Worm (Caenorhabditis elegans) whole organism, mixed stage, embryonic: ENCODE data around the gene srh-40.

ENCODE experiments used
- M03D4.4 ChIP-seq: sonication (generic microtip); optimal IDR thresholded peaks from 2 replicates; lab custom pipeline; 2017; ENCODE audit warnings: mild to moderate bottlenecking, missing genetic modification characterization, missing compliant biosample characterization
- bed-3 ChIP-seq: fragments of 200-800 bp; sonication (Bioruptor generic); optimal IDR thresholded peaks from 3 replicates; lab custom pipeline; 2018; ENCODE audit warnings: mild to moderate bottlenecking, missing genetic modification characterization, moderate library complexity, missing compliant biosample characterization
- blmp-1 ChIP-seq: fragments of 150-350 bp; optimal IDR thresholded peaks from 2 replicates; lab custom pipeline; 2014; ENCODE audit warnings: missing biosample characterization, missing genetic modification characterization
- ceh-39 ChIP-seq: fragments of 150-350 bp; optimal IDR thresholded peaks from 2 replicates; lab custom pipeline; 2014; ENCODE audit warnings: missing biosample characterization, missing genetic modification characterization
- ceh-43 ChIP-seq: fragments of 200-800 bp; sonication (Bioruptor generic); optimal IDR thresholded peaks from 2 replicates; lab custom pipeline; 2018; ENCODE audit warnings: mild to moderate bottlenecking, missing genetic modification characterization, moderate library complexity, missing compliant biosample characterization
- ceh-83 ChIP-seq: fragments of 200-800 bp; sonication (Bioruptor generic); optimal IDR thresholded peaks from 2 replicates; lab custom pipeline; 2018; ENCODE audit warnings: mild to moderate bottlenecking, missing genetic modification characterization, missing compliant biosample characterization
- ces-1 ChIP-seq: fragments of 150-350 bp; optimal IDR thresholded peaks from 2 replicates; lab custom pipeline; 2014; ENCODE audit warnings: missing biosample characterization, missing genetic modification reagents, missing genetic modification characterization
- cnd-1 ChIP-seq: fragments of 200-800 bp; sonication (Bioruptor generic); optimal IDR thresholded peaks from 2 replicates; lab custom pipeline; 2018; ENCODE audit warnings: mild to moderate bottlenecking, missing genetic modification characterization, missing compliant biosample characterization
- drap-1 ChIP-seq: fragments of 200-800 bp; sonication (Bioruptor generic); optimal IDR thresholded peaks from 3 replicates; lab custom pipeline; 2018; ENCODE audit warnings: mild to moderate bottlenecking, missing genetic modification characterization, missing compliant biosample characterization
- elt-1 ChIP-seq: sonication (generic microtip); optimal IDR thresholded peaks from 2 replicates; lab custom pipeline; 2017; ENCODE audit warnings: missing genetic modification characterization, mild to moderate bottlenecking, missing compliant biosample characterization, antibody characterized with exemption, moderate library complexity, borderline replicate concordance; ENCODE audit not compliant: insufficient read depth
- elt-3 ChIP-seq: fragments of 150-350 bp; optimal IDR thresholded peaks from 2 replicates; lab custom pipeline; 2014; ENCODE audit warnings: missing biosample characterization, missing genetic modification characterization
- flh-1 ChIP-seq: fragments of 200-800 bp; sonication (Bioruptor generic); optimal IDR thresholded peaks from 2 replicates; lab custom pipeline; 2018; ENCODE audit warnings: mild to moderate bottlenecking, missing genetic modification characterization, moderate library complexity, missing compliant biosample characterization
- ham-2 ChIP-seq: fragments of 200-800 bp; sonication (Bioruptor generic); optimal IDR thresholded peaks from 2 replicates; lab custom pipeline; 2018; ENCODE audit warnings: mild to moderate bottlenecking, missing genetic modification characterization, missing compliant biosample characterization
- hlh-1 ChIP-seq: fragments of 150-350 bp; optimal IDR thresholded peaks from 2 replicates; lab custom pipeline; 2014; ENCODE audit warnings: missing biosample characterization, missing genetic modification reagents, missing genetic modification characterization
- lin-13 ChIP-seq: fragments of 150-350 bp; optimal IDR thresholded peaks from 2 replicates; lab custom pipeline; 2014; ENCODE audit warnings: missing biosample characterization, missing genetic modification characterization
- lin-32 ChIP-seq: fragments of 200-800 bp; sonication (Bioruptor generic); optimal IDR thresholded peaks from 2 replicates; lab custom pipeline; 2018; ENCODE audit warnings: mild to moderate bottlenecking, missing genetic modification characterization, missing compliant biosample characterization
- lsy-2 ChIP-seq: fragments of 150-350 bp; optimal IDR thresholded peaks from 2 replicates; lab custom pipeline; 2014; ENCODE audit warnings: missing biosample characterization, missing genetic modification characterization
- mab-5 ChIP-seq: fragments of 150-350 bp; optimal IDR thresholded peaks from 2 replicates; lab custom pipeline; 2014; ENCODE audit warnings: missing biosample characterization, missing genetic modification characterization
- mep-1 ChIP-seq: fragments of 150-350 bp; optimal IDR thresholded peaks from 2 replicates; lab custom pipeline; 2017; ENCODE audit warnings: missing biosample characterization, missing genetic modification reagents, missing genetic modification characterization, inconsistent platforms
- mls-2 ChIP-seq: sonication (generic microtip); optimal IDR thresholded peaks from 2 replicates; lab custom pipeline; 2016; ENCODE audit warnings: mild to moderate bottlenecking, missing genetic modification characterization, moderate library complexity, missing compliant biosample characterization
- nhr-12 ChIP-seq: fragments of 150-350 bp; optimal IDR thresholded peaks from 2 replicates; lab custom pipeline; 2014; ENCODE audit warnings: missing biosample characterization, missing genetic modification characterization
- nhr-2 ChIP-seq: fragments of 150-350 bp; optimal IDR thresholded peaks from 2 replicates; lab custom pipeline; 2014; ENCODE audit warnings: missing biosample characterization, missing genetic modification characterization
- nhr-237 ChIP-seq: fragments of 150-350 bp; optimal IDR thresholded peaks from 2 replicates; lab custom pipeline; 2014; ENCODE audit warnings: missing biosample characterization, missing genetic modification characterization
- nhr-28 ChIP-seq: fragments of 150-350 bp; optimal IDR thresholded peaks from 2 replicates; lab custom pipeline; 2014; ENCODE audit warnings: missing biosample characterization, missing genetic modification characterization
- nhr-76 ChIP-seq: sonication (generic microtip); optimal IDR thresholded peaks from 2 replicates; lab custom pipeline; 2017; ENCODE audit warnings: missing biosample characterization, missing genetic modification characterization
- pha-4 ChIP-seq: fragments of 150-350 bp; optimal IDR thresholded peaks from 2 replicates; lab custom pipeline; 2018; ENCODE audit warnings: missing biosample characterization, missing genetic modification reagents, missing genetic modification characterization
- sem-2 ChIP-seq: fragments of 200-800 bp; sonication (Bioruptor generic); optimal IDR thresholded peaks from 2 replicates; lab custom pipeline; 2018; ENCODE audit warnings: mild to moderate bottlenecking, missing genetic modification characterization, missing compliant biosample characterization
- sptf-1 ChIP-seq: sonication (generic microtip); optimal IDR thresholded peaks from 2 replicates; lab custom pipeline; 2017; ENCODE audit warnings: mild to moderate bottlenecking, missing genetic modification characterization, moderate library complexity, missing compliant biosample characterization
- tbx-8 ChIP-seq: fragments of 200-800 bp; sonication (Bioruptor generic); optimal IDR thresholded peaks from 2 replicates; lab custom pipeline; 2018; ENCODE audit warnings: mild to moderate bottlenecking, missing genetic modification characterization, moderate library complexity, missing compliant biosample characterization
- unc-120 ChIP-seq: sonication (generic microtip); optimal IDR thresholded peaks from 2 replicates; lab custom pipeline; 2017; ENCODE audit warnings: missing genetic modification characterization, missing compliant biosample characterization; ENCODE audit not compliant: poor library complexity, severe bottlenecking
- unc-39 ChIP-seq: fragments of 150-350 bp; optimal IDR thresholded peaks from 2 replicates; lab custom pipeline; 2014; ENCODE audit warnings: missing biosample characterization, missing genetic modification characterization
- zip-8 ChIP-seq: fragments of 150-350 bp; optimal IDR thresholded peaks from 2 replicates; lab custom pipeline; 2014; ENCODE audit warnings: missing biosample characterization, missing genetic modification characterization
- ztf-11 ChIP-seq: fragments of 150-350 bp; optimal IDR thresholded peaks from 2 replicates; lab custom pipeline; 2014; ENCODE audit warnings: missing biosample characterization, missing genetic modification characterization

Gene srh-40

DNA sequence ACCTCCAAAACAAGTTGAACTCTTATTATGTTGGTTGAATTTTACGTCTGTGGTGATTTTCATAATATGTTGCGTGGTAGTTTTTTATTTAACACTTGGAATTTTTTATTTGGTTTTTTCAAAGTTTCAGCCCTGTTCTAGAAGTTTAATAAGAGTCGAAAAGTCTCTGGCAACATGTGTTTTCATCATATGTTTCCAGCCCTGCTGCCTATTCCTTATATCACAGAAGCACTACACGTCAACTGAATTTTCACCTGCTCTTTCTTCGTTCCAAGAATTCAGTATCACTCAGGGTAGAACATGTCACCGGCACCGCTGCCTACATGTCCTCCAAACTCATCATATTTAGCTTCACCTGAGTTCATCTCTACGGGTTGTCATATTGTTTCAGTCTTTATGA lies at the start of gene srh-40:
Gene srh-40, plus strand, starts transcription at position 301 of the 400 bp plus-strand sequence.
- TF ChIP-seq ceh-39 (tag; lab: Kevin White, UChicago) (no peak), mab-5 (tag; lab: Kevin White, UChicago) (no peak), mep-1 (tag; lab: Kevin White, UChicago) (no peak), nhr-12 (tag; lab: Kevin White, UChicago) (no peak), lin-32 (GFP tag; lab: Kevin White, UChicago) (no peak), mls-2 (tag; lab: Kevin White, UChicago) (no peak), ceh-43 (GFP tag; lab: Kevin White, UChicago) (no peak), tbx-8 (GFP tag; lab: Kevin White, UChicago) (no peak), pha-4 (tag; lab: Kevin White, UChicago) (no peak), M03D4.4 (tag; lab: Kevin White, UChicago) (no peak), nhr-28 (tag; lab: Kevin White, UChicago) (no peak), ztf-11 (tag; lab: Kevin White, UChicago) (no peak), bed-3 (GFP tag; lab: Kevin White, UChicago) (no peak), nhr-2 (tag; lab: Kevin White, UChicago) (no peak), ham-2 (GFP tag; lab: Kevin White, UChicago) (no peak), unc-39 (tag; lab: Kevin White, UChicago) (no peak), zip-8 (tag; lab: Kevin White, UChicago) (no peak), nhr-76 (tag; lab: Kevin White, UChicago) (no peak), hlh-1 (tag; lab: Kevin White, UChicago) (no peak)

DNA sequence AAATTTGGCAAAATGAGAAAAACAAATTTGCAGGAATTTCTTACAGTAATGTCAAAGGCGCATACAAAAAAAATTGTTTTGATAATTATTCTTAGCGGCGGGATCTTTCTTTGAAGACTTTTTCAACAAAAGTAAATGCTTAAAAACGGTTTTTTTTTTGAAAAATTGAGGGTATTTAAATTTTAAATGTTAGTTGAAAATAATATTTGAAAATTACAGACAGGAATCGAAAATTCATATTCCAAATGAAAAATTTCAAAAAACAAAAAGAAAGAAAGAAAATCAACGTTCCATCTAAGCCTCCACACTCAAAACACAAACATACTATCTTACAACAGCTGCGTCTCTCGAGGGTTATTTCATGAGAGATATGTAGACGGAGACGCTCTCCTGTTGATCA lies 33.5 kb upstream of the srh-40 start:
- TF ChIP-seq cnd-1 (no peak), elt-3 (tag; lab: Kevin White, UChicago) (no peak), unc-120 (tag; lab: Kevin White, UChicago) (no peak)
- TF ChIP-seq, all 35 proteins: peak for 0

DNA sequence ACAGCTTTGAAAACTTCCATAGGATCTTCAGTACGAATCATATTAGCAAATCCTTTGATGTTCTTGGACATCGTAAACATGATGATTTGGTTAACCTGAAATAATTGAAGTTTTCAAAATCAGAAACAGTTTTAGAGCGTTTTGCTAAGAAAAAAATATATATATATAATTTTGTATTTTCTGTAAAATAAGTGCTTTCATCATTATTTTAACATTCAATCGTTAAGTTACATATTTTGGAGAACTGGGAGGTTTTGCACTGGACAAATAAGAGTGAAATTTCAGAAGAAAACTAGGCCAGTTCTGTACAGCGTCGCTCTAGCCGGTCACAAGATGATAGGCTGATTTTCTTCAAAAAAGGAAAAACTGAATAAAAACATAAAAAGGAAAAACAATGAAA lies 32.1 kb upstream of the srh-40 start, which contains the start of gene F27B3.6:
Gene F27B3.6, minus strand, starts transcription at position 101 of the 400 bp plus-strand sequence.
- TF ChIP-seq nhr-28 (tag; lab: Kevin White, UChicago) = no peak
- TF ChIP-seq elt-1 (tag; lab: Kevin White, UChicago) = no peak
- TF ChIP-seq hlh-1 (tag; lab: Kevin White, UChicago) = no peak
- no peak for TF ChIP-seq lin-32 (GFP tag; lab: Kevin White, UChicago)
- no peak for TF ChIP-seq lin-13
- no peak for TF ChIP-seq nhr-76 (tag; lab: Kevin White, UChicago)
- no peak for TF ChIP-seq sptf-1 (tag; lab: Kevin White, UChicago)
- no peak for TF ChIP-seq sem-2
- TF ChIP-seq, all 35 proteins: peak for 0

DNA sequence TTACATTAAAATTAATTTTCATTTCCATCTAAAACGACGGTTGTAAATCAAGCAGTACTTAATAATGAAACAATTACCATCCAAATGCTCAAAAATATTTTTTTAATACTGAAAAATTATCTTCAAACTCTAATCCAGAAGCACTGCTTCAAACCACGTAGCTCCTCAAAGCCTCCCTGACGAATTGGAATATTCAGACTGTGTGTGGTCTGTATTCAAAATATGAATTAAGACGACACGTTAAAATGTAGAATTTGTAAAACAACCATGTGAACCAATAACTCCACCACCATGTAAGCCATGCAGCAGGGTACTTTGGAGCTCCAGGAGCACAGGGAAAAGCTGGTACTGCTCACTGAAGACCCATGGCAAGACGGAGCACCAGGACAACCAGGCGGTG lies 31.2 kb upstream of the srh-40 start, which contains the start of gene F27B3.8:
Gene F27B3.8, plus strand, starts transcription at position 301 of the 400 bp plus-strand sequence.
- TF ChIP-seq ceh-43 (GFP tag; lab: Kevin White, UChicago) = no peak
- TF ChIP-seq blmp-1 (tag; lab: Kevin White, UChicago) = no peak

DNA sequence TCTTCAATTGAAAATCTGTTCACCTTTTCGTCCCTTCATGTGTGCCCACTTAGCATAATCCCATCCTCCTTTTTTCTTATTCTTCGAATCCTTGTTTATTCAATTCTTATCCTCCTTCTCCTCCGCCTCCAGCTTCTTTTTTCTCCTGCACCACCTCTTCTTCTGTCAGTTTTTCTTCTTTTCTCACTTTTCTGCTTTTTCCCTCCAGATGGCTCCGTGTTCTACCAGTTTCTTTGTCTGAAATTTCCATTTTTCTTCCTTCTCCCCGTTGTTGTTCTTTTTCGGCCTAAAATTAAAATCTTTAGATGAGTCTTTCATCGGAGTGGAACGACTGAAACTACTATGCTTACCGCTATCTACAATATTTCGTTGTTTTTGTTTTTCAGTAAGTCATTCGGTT lies 29.0 kb upstream of the srh-40 start, which contains the start of gene acr-21:
Gene acr-21, plus strand, starts transcription at position 301 of the 400 bp plus-strand sequence.
- TF ChIP-seq M03D4.4 (tag; lab: Kevin White, UChicago) (no peak), elt-3 (tag; lab: Kevin White, UChicago) (no peak), sem-2 (no peak), ceh-39 (tag; lab: Kevin White, UChicago) (no peak), lsy-2 (tag; lab: Kevin White, UChicago) (no peak), ces-1 (GFP tag; lab: Kevin White, UChicago) (no peak)

DNA sequence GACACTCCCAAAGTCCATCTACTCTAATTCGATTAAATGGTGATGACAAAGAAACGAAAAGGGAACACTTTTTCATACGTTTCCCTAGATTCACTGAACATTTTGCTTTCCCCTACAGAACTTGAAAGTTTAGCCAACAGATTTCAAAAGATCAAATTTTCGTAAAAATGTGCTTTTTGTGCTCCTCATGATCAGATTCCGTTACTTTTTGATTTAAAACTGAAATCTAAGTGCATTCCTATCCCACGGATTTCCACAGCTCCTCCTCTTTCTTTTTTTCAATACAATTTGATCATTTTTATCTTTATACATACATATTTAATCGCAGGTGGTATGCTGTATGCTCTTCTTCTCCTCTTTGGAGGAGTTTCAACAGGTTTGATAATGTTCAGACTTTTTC lies 23.1 kb upstream of the srh-40 start, which contains the start of gene ddo-3:
Gene ddo-3, plus strand, starts transcription at position 301 of the 400 bp plus-strand sequence.
- TF ChIP-seq nhr-76 (tag; lab: Kevin White, UChicago) (no peak), nhr-12 (tag; lab: Kevin White, UChicago) (no peak), nhr-2 (tag; lab: Kevin White, UChicago) (no peak), unc-120 (tag; lab: Kevin White, UChicago) (no peak), sem-2 (no peak), tbx-8 (GFP tag; lab: Kevin White, UChicago) (no peak), elt-3 (tag; lab: Kevin White, UChicago) (no peak), lin-32 (GFP tag; lab: Kevin White, UChicago) (no peak), drap-1 (GFP tag; lab: Kevin White, UChicago) (no peak), lin-13 (no peak), ceh-83 (no peak), mab-5 (tag; lab: Kevin White, UChicago) (no peak), ztf-11 (tag; lab: Kevin White, UChicago) (no peak), ham-2 (GFP tag; lab: Kevin White, UChicago) (no peak), flh-1 (GFP tag; lab: Kevin White, UChicago) (no peak), hlh-1 (tag; lab: Kevin White, UChicago) (no peak), cnd-1 (no peak), nhr-237 (tag; lab: Kevin White, UChicago) (no peak)
- TF ChIP-seq, all 35 proteins: peak for 0
